Fruit fly (Drosophila melanogaster): ENCODE data around the gene CG43965.

Gene CG43965

DNA sequence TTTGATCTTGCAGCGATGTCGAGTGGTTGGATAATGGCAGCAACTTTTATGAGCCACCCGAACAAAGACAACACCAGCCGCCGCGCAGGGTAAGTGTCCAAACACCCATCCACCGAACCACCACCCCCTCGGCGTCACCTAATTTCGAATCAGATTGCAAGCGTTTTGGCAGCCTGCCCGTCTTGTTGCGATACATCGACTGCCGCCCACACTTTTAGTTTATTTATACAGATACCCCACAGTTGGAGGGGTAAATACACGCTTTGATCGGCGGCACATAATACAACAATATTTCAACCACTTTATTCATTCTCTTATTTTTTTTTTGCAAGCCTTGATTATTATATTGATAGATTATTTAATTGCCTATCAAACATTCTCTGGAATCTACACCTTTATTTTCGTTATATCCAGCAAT is 37.5 kb upstream of the CG43965 start (continued):
- TF ChIP-seq az2 (GFP tag; optimal IDR thresholded peaks at IDR 0.05): peak; percentile 12
- no peak for TF ChIP-seq CkIIα-i1 (GFP tag; IDR thresholded peaks at IDR 0.05)
- no peak for TF ChIP-seq aop (GFP tag; IDR thresholded peaks at IDR 0.05)
- TF ChIP-seq cg (GFP tag; optimal IDR thresholded peaks at IDR 0.05): no peak
- no peak for TF ChIP-seq CG12104 (GFP tag; optimal IDR thresholded peaks at IDR 0.05)
- TF ChIP-seq bab2 (GFP tag; optimal IDR thresholded peaks at IDR 0.05): no peak
- TF ChIP-seq Nf-YA (GFP tag; IDR thresholded peaks at IDR 0.05): no peak
- no peak for TF ChIP-seq ato (GFP tag; IDR thresholded peaks at IDR 0.05; ENCODE audit: partially characterized antibody)
- TF ChIP-seq CG1832 (GFP tag; optimal IDR thresholded peaks at IDR 0.05): no peak
- TF ChIP-seq HHEX (GFP tag; optimal IDR thresholded peaks at IDR 0.05): no peak
- TF ChIP-seq nmo (GFP tag; optimal IDR thresholded peaks at IDR 0.05): peak; percentile 48
- no peak for TF ChIP-seq tap (tag; optimal IDR thresholded peaks at IDR 0.05)
- TF ChIP-seq her (GFP tag; optimal IDR thresholded peaks at IDR 0.05): no peak
- TF ChIP-seq Tbp (GFP tag; optimal IDR thresholded peaks at IDR 0.05): no peak
- no peak for TF ChIP-seq Spps (tag; optimal IDR thresholded peaks at IDR 0.05)
- TF ChIP-seq Xbp1 (GFP tag; optimal IDR thresholded peaks at IDR 0.05): peak; percentile 52
- TF ChIP-seq sim (GFP tag; IDR thresholded peaks at IDR 0.05): no peak
- TF ChIP-seq pho (GFP tag; optimal IDR thresholded peaks at IDR 0.05): peak; percentile 32
- TF ChIP-seq ERR (GFP tag; optimal IDR thresholded peaks at IDR 0.05): no peak
- TF ChIP-seq kah (GFP tag; optimal IDR thresholded peaks at IDR 0.05): no peak
- no peak for TF ChIP-seq HLH3B (GFP tag; IDR thresholded peaks at IDR 0.05)
- TF ChIP-seq insv (GFP tag; optimal IDR thresholded peaks at IDR 0.05): no peak
- TF ChIP-seq BEAF-32 (GFP tag; optimal IDR thresholded peaks at IDR 0.05): no peak
- TF ChIP-seq CG6791 (GFP tag; IDR thresholded peaks at IDR 0.05; ENCODE audit: partially characterized antibody): no peak
- TF ChIP-seq psq (GFP tag; optimal IDR thresholded peaks at IDR 0.05): no peak
- peak; percentile 73 for TF ChIP-seq ken (GFP tag; IDR thresholded peaks at IDR 0.05)
- no peak for TF ChIP-seq CG3407 (GFP tag; optimal IDR thresholded peaks at IDR 0.05)
- TF ChIP-seq CG2202 (tag; optimal IDR thresholded peaks at IDR 0.05): no peak
- peak; percentile 27 for TF ChIP-seq oc (tag; optimal IDR thresholded peaks at IDR 0.05)
- TF ChIP-seq CG1647 (GFP tag; optimal IDR thresholded peaks at IDR 0.05): no peak
- no peak for TF ChIP-seq Ets65A (GFP tag)
- peak; percentile 60 for TF ChIP-seq CG10543 (GFP tag; optimal IDR thresholded peaks at IDR 0.05)
- no peak for TF ChIP-seq Dfd (GFP tag; optimal IDR thresholded peaks at IDR 0.05)
- TF ChIP-seq Vsx1 (GFP tag; optimal IDR thresholded peaks at IDR 0.05): no peak
- no peak for TF ChIP-seq Fer1 (GFP tag; optimal IDR thresholded peaks at IDR 0.05)
- no peak for TF ChIP-seq CG5180 (GFP tag; optimal IDR thresholded peaks at IDR 0.05)
- no peak; the same call in 2 of the 3 replicates for TF ChIP-seq ase (GFP tag; IDR thresholded peaks at IDR 0.05)
- TF ChIP-seq CG6254 (GFP tag; optimal IDR thresholded peaks at IDR 0.05): no peak
- TF ChIP-seq CG11560 (tag; IDR thresholded peaks at IDR 0.05): no peak
- no peak for TF ChIP-seq da (GFP tag; optimal IDR thresholded peaks at IDR 0.05)
- TF ChIP-seq grau (tag; optimal IDR thresholded peaks at IDR 0.05): peak; percentile 23
- peak; percentile 44; the same call in 2 of the 3 replicates for TF ChIP-seq CG14050 (GFP tag; IDR thresholded peaks at IDR 0.05)
- TF ChIP-seq cwo (GFP tag; optimal IDR thresholded peaks at IDR 0.05): peak; percentile 16
- no peak for TF ChIP-seq CG1529 (GFP tag; optimal IDR thresholded peaks at IDR 0.05)
- no peak for TF ChIP-seq Elba2 (GFP tag; optimal IDR thresholded peaks at IDR 0.05)
- peak; percentile 50 for TF ChIP-seq lilli (GFP tag; optimal IDR thresholded peaks at IDR 0.05)
- no peak for TF ChIP-seq CG9727 (GFP tag; optimal IDR thresholded peaks at IDR 0.05)
- no peak for TF ChIP-seq Bteb2 (GFP tag; optimal IDR thresholded peaks at IDR 0.05)
- no peak for TF ChIP-seq CG15011 (GFP tag; optimal IDR thresholded peaks at IDR 0.05)
- no peak for TF ChIP-seq pfk (GFP tag; optimal IDR thresholded peaks at IDR 0.05)
- TF ChIP-seq zen (tag; optimal IDR thresholded peaks at IDR 0.05): no peak
- TF ChIP-seq CG1233 (GFP tag; optimal IDR thresholded peaks at IDR 0.05): no peak
